Worm (Caenorhabditis elegans) whole organism, L3 larva: ENCODE results near the gene cwn-1.

ENCODE experiments used
- R02D3.7 ChIP-seq: fragments of 150-350 bp; optimal IDR thresholded peaks from 2 replicates; lab custom pipeline; 2014; ENCODE audit warnings: missing biosample characterization, missing genetic modification characterization
- ZK546.5 ChIP-seq: sonication (generic microtip); optimal IDR thresholded peaks from 2 replicates; lab custom pipeline; 2017; ENCODE audit warnings: missing biosample characterization, missing genetic modification characterization
- ceh-28 ChIP-seq: fragments of 150-350 bp; optimal IDR thresholded peaks from 2 replicates; lab custom pipeline; 2014; ENCODE audit warnings: missing biosample characterization, missing genetic modification reagents, missing genetic modification characterization
- ceh-9 ChIP-seq: sonication (generic microtip); optimal IDR thresholded peaks from 2 replicates; lab custom pipeline; 2018; ENCODE audit warnings: missing biosample characterization, missing genetic modification characterization
- daf-12 ChIP-seq: fragments of 150-350 bp; optimal IDR thresholded peaks from 2 replicates; lab custom pipeline; 2014; ENCODE audit warnings: missing biosample characterization, missing genetic modification reagents, missing genetic modification characterization
- egl-27 ChIP-seq: sonication (generic microtip); optimal IDR thresholded peaks from 4 replicates; lab custom pipeline; 2017; ENCODE audit warnings: missing biosample characterization, missing genetic modification reagents, missing genetic modification characterization
- elt-1 ChIP-seq: fragments of 150-350 bp; optimal IDR thresholded peaks from 2 replicates; lab custom pipeline; 2014; ENCODE audit warnings: missing biosample characterization, missing genetic modification characterization
- elt-2 ChIP-seq: sonication (generic microtip); optimal IDR thresholded peaks from 2 replicates; lab custom pipeline; 2016; ENCODE audit warnings: missing genetic modification reagents, mild to moderate bottlenecking, missing genetic modification characterization, missing compliant biosample characterization
- elt-3 ChIP-seq, 3 experiments: fragments of 150-350 bp in 1 of 3; sonication (generic microtip) in 2 of 3; optimal IDR thresholded peaks; 2 replicates in 2 of 3; 4 replicates in 1 of 3; lab custom pipeline; 2014 to 2017; ENCODE audit warnings: missing biosample characterization in 3 of 3, missing genetic modification characterization in 3 of 3
- fkh-10 ChIP-seq: sonication (generic microtip); optimal IDR thresholded peaks from 2 replicates; lab custom pipeline; 2017; ENCODE audit warnings: missing biosample characterization, missing genetic modification reagents, missing genetic modification characterization
- fkh-2 ChIP-seq: fragments of 150-350 bp; optimal IDR thresholded peaks from 2 replicates; lab custom pipeline; 2014; ENCODE audit warnings: missing biosample characterization, missing genetic modification reagents, missing genetic modification characterization
- hmg-11 ChIP-seq: sonication (generic microtip); optimal IDR thresholded peaks from 2 replicates; lab custom pipeline; 2016; ENCODE audit warnings: missing genetic modification characterization, missing compliant biosample characterization
- lin-15B ChIP-seq: fragments of 150-350 bp; optimal IDR thresholded peaks from 2 replicates; lab custom pipeline; 2014; ENCODE audit warnings: missing biosample characterization, missing genetic modification characterization
- nfya-1 ChIP-seq: sonication (generic microtip); optimal IDR thresholded peaks from 2 replicates; lab custom pipeline; 2017; ENCODE audit warnings: missing genetic modification characterization, mild to moderate bottlenecking, missing compliant biosample characterization, antibody characterized with exemption, moderate library complexity; ENCODE audit not compliant: insufficient read depth
- nhr-11 ChIP-seq: fragments of 150-350 bp; optimal IDR thresholded peaks from 2 replicates; lab custom pipeline; 2014; ENCODE audit warnings: missing biosample characterization, missing genetic modification characterization
- nhr-12 ChIP-seq: fragments of 150-350 bp; optimal IDR thresholded peaks from 2 replicates; lab custom pipeline; 2014; ENCODE audit warnings: missing biosample characterization, missing genetic modification characterization
- nhr-237 ChIP-seq: fragments of 150-350 bp; optimal IDR thresholded peaks from 2 replicates; lab custom pipeline; 2014; ENCODE audit warnings: missing biosample characterization, missing genetic modification characterization
- nhr-25 ChIP-seq: sonication (generic microtip); optimal IDR thresholded peaks from 2 replicates; lab custom pipeline; 2017; ENCODE audit warnings: missing biosample characterization, missing genetic modification characterization
- nhr-28 ChIP-seq: fragments of 150-350 bp; optimal IDR thresholded peaks from 2 replicates; lab custom pipeline; 2014; ENCODE audit warnings: missing biosample characterization, missing genetic modification characterization
- nhr-67 ChIP-seq: fragments of 150-350 bp; optimal IDR thresholded peaks from 2 replicates; lab custom pipeline; 2014; ENCODE audit warnings: missing biosample characterization, missing genetic modification characterization
- nhr-77 ChIP-seq: fragments of 150-350 bp; optimal IDR thresholded peaks from 2 replicates; lab custom pipeline; 2014; ENCODE audit warnings: missing biosample characterization, missing genetic modification characterization
- pha-4 ChIP-seq: fragments of 150-350 bp; optimal IDR thresholded peaks from 2 replicates; lab custom pipeline; 2014; ENCODE audit warnings: missing biosample characterization, missing genetic modification reagents, missing genetic modification characterization
- sea-2 ChIP-seq: fragments of 150-350 bp; sonication (generic microtip); optimal IDR thresholded peaks from 4 replicates; lab custom pipeline; 2014; ENCODE audit warnings: missing biosample characterization, missing genetic modification reagents, missing genetic modification characterization
- skn-1 ChIP-seq: fragments of 150-350 bp; optimal IDR thresholded peaks from 2 replicates; lab custom pipeline; 2014; ENCODE audit warnings: missing biosample characterization, missing genetic modification characterization
- tbx-2 ChIP-seq: sonication (generic microtip); optimal IDR thresholded peaks from 2 replicates; lab custom pipeline; 2016; ENCODE audit warnings: mild to moderate bottlenecking, missing genetic modification characterization, missing compliant biosample characterization
- unc-62 ChIP-seq: fragments of 150-350 bp; sonication (generic microtip); optimal IDR thresholded peaks from 4 replicates; lab custom pipeline; 2014; ENCODE audit warnings: missing biosample characterization, missing genetic modification reagents, missing genetic modification characterization
- zag-1 ChIP-seq: fragments of 150-350 bp; optimal IDR thresholded peaks from 2 replicates; lab custom pipeline; 2014; ENCODE audit warnings: missing biosample characterization, missing genetic modification characterization
- ztf-11 ChIP-seq: fragments of 150-350 bp; optimal IDR thresholded peaks from 2 replicates; lab custom pipeline; 2014; ENCODE audit warnings: missing biosample characterization, missing genetic modification characterization
- ztf-4 ChIP-seq: fragments of 150-350 bp; optimal IDR thresholded peaks from 2 replicates; lab custom pipeline; 2014; ENCODE audit warnings: missing biosample characterization, missing genetic modification characterization

cwn-1 gene

ce11 chrII:152283-152682 lies 18.9 kb upstream of the cwn-1 start, which contains the start of gene T25D3.3:
TSS of gene T25D3.3 (plus strand) at chrII:152583.
- TF ChIP-seq lin-15B (tag; lab: Kevin White, UChicago) (no peak), unc-62 (no peak), nhr-25 (tag; lab: Kevin White, UChicago) (no peak), elt-3 (tag; optimal IDR thresholded peaks at IDR 0.05; lab: Kevin White, UChicago) (no peak), nhr-11 (tag; lab: Kevin White, UChicago) (no peak), R02D3.7 (tag; lab: Kevin White, UChicago) (no peak), elt-1 (tag; lab: Kevin White, UChicago) (no peak)

- TF ChIP-seq nhr-237 (tag; lab: Kevin White, UChicago) (no peak), nhr-11 (tag; lab: Kevin White, UChicago) (no peak), egl-27 (tag; lab: Kevin White, UChicago) (no peak), nhr-77 (tag; lab: Kevin White, UChicago) (no peak), R02D3.7 (tag; lab: Kevin White, UChicago) (no peak), elt-2 (no peak), elt-1 (tag; lab: Kevin White, UChicago) (no peak), ztf-11 (tag; lab: Kevin White, UChicago) (no peak)
Observed at ce11 chrII:151495-151894, 18.1 kb upstream of the cwn-1 start.

- no peak for TF ChIP-seq zag-1 (tag; lab: Kevin White, UChicago)
- no peak for TF ChIP-seq daf-12 (tag; lab: Kevin White, UChicago)
- TF ChIP-seq pha-4 (tag; lab: Kevin White, UChicago) = no peak
- TF ChIP-seq elt-2 = peak; percentile 17
- TF ChIP-seq nhr-11 (tag; lab: Kevin White, UChicago) = no peak
Observed at ce11 chrII:146933-147332, 13.5 kb upstream of the cwn-1 start, which contains the start of gene T25D3.4. TSS of gene T25D3.4 (plus strand) at chrII:147233.

ce11 chrII:135166-135565 lies 1.8 kb upstream of the cwn-1 start, which contains the start of gene K10B4.1:
TSS of gene K10B4.1 (plus strand) at chrII:135466.
- TF ChIP-seq ceh-28 (tag; lab: Kevin White, UChicago) = no peak
- no peak for TF ChIP-seq sea-2 (GFP tag; lab: Kevin White, UChicago)
- TF ChIP-seq ztf-11 (tag; lab: Kevin White, UChicago) = no peak
- TF ChIP-seq lin-15B (tag; lab: Kevin White, UChicago) = no peak

ce11 chrII:129770-130169 lies 3.6 kb downstream of the cwn-1 start:
- TF ChIP-seq nfya-1 (tag; lab: Kevin White, UChicago) (no peak), nhr-237 (tag; lab: Kevin White, UChicago) (no peak), fkh-10 (GFP tag; lab: Kevin White, UChicago) (no peak), ceh-9 (tag; lab: Kevin White, UChicago) (no peak), unc-62 (no peak), ZK546.5 (tag; lab: Kevin White, UChicago) (no peak), nhr-67 (tag; lab: Kevin White, UChicago) (no peak), elt-2 (no peak)

- TF ChIP-seq lin-15B (tag; lab: Kevin White, UChicago) = no peak
- no peak for TF ChIP-seq nhr-25 (tag; lab: Kevin White, UChicago)
- no peak for TF ChIP-seq hmg-11 (tag; lab: Kevin White, UChicago)
- TF ChIP-seq unc-62 = no peak
- TF ChIP-seq nhr-12 (tag; lab: Kevin White, UChicago) = no peak
- TF ChIP-seq tbx-2 (tag; lab: Kevin White, UChicago) = no peak
- TF ChIP-seq sea-2 (GFP tag; lab: Kevin White, UChicago) = no peak
- no peak for TF ChIP-seq elt-2
- no peak for TF ChIP-seq R02D3.7 (tag; lab: Kevin White, UChicago)
- TF ChIP-seq skn-1 (tag; lab: Kevin White, UChicago) = no peak
- no peak for TF ChIP-seq nhr-77 (tag; lab: Kevin White, UChicago)
- no peak for TF ChIP-seq fkh-2 (tag; lab: Kevin White, UChicago)
- TF ChIP-seq ztf-4 = no peak
- TF ChIP-seq ceh-9 (tag; lab: Kevin White, UChicago) = no peak
- no peak for TF ChIP-seq nhr-28 (tag; lab: Kevin White, UChicago)
Observed at ce11 chrII:128929-129328, 4.5 kb downstream of the cwn-1 start, which contains the start of gene srd-3. TSS of gene srd-3 (minus strand) at chrII:129029.
